Fruit fly (Drosophila melanogaster): Measurements from ENCODE around the gene CG42264.

The CG42264 gene

DNA sequence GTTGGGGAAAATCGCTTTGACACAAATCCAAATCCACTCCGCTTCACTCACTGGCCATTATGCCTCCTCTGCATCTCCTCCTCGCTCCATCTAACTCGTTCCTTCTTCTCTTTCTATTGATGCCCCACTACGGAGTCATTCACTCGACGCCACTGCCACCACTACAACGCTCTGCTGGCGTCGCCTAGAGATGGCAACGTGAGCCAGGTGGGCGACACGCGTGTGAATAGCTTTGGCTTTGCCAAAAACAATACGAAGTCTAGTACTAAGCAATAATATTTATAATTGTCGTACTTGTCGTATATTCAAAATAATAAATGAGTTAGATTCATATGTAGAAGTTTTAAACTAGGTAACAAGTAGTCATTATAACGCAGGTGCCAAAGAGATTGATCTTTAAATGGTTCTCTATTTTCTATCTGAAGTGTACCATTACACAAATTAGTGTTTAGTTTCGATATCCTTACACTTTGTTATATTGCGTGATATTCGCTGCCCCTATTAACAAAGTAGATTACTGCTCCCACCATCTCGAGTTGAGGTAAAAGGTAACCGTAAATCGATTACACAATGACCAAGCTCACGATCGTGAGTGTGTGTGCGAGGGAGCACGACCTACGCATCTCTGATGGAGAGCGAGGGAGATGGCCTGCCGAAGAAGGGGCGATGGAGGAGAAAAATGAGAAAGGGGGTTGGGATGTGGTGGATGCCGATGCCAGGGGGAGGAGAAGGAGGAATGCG, 31.3 kb downstream of the CG42264 start (continued):
- TF ChIP-seq Nf-YC (tag; optimal IDR thresholded peaks at IDR 0.05) (peak; percentile 29), CG7963 (GFP tag; IDR thresholded peaks at IDR 0.05; ENCODE audit: partially characterized antibody) (peak; percentile 27; the same call in 1 of the 3 replicates), dm (GFP tag; optimal IDR thresholded peaks at IDR 0.05) (no peak), CG1602 (GFP tag; optimal IDR thresholded peaks at IDR 0.05) (peak; percentile 17), CG33557 (GFP tag; optimal IDR thresholded peaks at IDR 0.05) (no peak), zf30C (GFP tag; optimal IDR thresholded peaks at IDR 0.05) (no peak), zfh1 (GFP tag; IDR thresholded peaks at IDR 0.05) (peak; percentile 37; the same call in 1 of the 3 replicates), kah (GFP tag; optimal IDR thresholded peaks at IDR 0.05) (peak; percentile 25), mam (GFP tag; optimal IDR thresholded peaks at IDR 0.05) (peak; percentile 50), gem (tag; optimal IDR thresholded peaks at IDR 0.05) (peak; percentile 48), sna (GFP tag; IDR thresholded peaks at IDR 0.05; ENCODE audit: partially characterized antibody) (0 out of 2 replicates have a peak, but pooled peaks have one; percentile 43), CG15479 (GFP tag; optimal IDR thresholded peaks at IDR 0.05) (no peak), CG14710 (tag; optimal IDR thresholded peaks at IDR 0.05) (peak; percentile 2), tio (GFP tag; optimal IDR thresholded peaks at IDR 0.05) (peak; percentile 12), Rx (GFP tag; IDR thresholded peaks at IDR 0.05) (peak; percentile 12; the same call in 1 of the 2 replicates), bbx (GFP tag; IDR thresholded peaks at IDR 0.05; ENCODE audit: partially characterized antibody) (peak; percentile 46), Hr51 (GFP tag; optimal IDR thresholded peaks at IDR 0.05) (peak in 1 of 2 experiments; percentile 1), CG18599 (GFP tag; optimal IDR thresholded peaks at IDR 0.05) (peak; percentile 41), Side (GFP tag; optimal IDR thresholded peaks at IDR 0.05) (no peak), Dip3 (GFP tag; optimal IDR thresholded peaks at IDR 0.05) (peak; percentile 27), row (GFP tag; IDR thresholded peaks at IDR 0.05) (peak; percentile 81), Adf1 (GFP tag; IDR thresholded peaks at IDR 0.05) (peak; percentile 73), pan (optimal IDR thresholded peaks at IDR 0.05) (no peak), pan (GFP tag; optimal IDR thresholded peaks at IDR 0.05 in 1 of 2, IDR thresholded peaks at IDR 0.05 in 1 of 2) (peak in 1 of 2 experiments; percentile 38), Doc3 (GFP tag; IDR thresholded peaks at IDR 0.05; ENCODE audit: partially characterized antibody) (peak; percentile 79), CG7556 (GFP tag; optimal IDR thresholded peaks at IDR 0.05) (peak; percentile 44), CG8924 (tag; optimal IDR thresholded peaks at IDR 0.05) (peak; percentile 38), onecut (GFP tag; IDR thresholded peaks at IDR 0.05) (peak; percentile 34; the same call in 1 of the 2 replicates), pb (GFP tag; optimal IDR thresholded peaks at IDR 0.05) (no peak), trh (GFP tag; optimal IDR thresholded peaks at IDR 0.05) (no peak), CG1792 (GFP tag; optimal IDR thresholded peaks at IDR 0.05) (no peak), BEAF-32 (GFP tag; optimal IDR thresholded peaks at IDR 0.05) (peak; percentile 79), Mrtf (GFP tag; IDR thresholded peaks at IDR 0.05) (no peak), Poxn (GFP tag; IDR thresholded peaks at IDR 0.05) (no peak), Hsf (GFP tag; optimal IDR thresholded peaks at IDR 0.05) (peak; percentile 3), CG42726 (GFP tag; IDR thresholded peaks at IDR 0.05; ENCODE audit: partially characterized antibody) (0 out of 2 replicates have a peak, but pooled peaks have one; percentile 23), pum (GFP tag; optimal IDR thresholded peaks at IDR 0.05) (peak; percentile 10), chm (GFP tag; IDR thresholded peaks at IDR 0.05) (peak; percentile 71), CG9932 (GFP tag; IDR thresholded peaks at IDR 0.05) (peak; percentile 62), CG12769 (tag; optimal IDR thresholded peaks at IDR 0.05) (peak; percentile 34), Ets65A (GFP tag) (peak; percentile 11), maf-S (GFP tag; optimal IDR thresholded peaks at IDR 0.05) (peak; percentile 53), Scr (GFP tag; IDR thresholded peaks at IDR 0.05; ENCODE audit: partially characterized antibody) (peak; percentile 69), HLH4C (GFP tag; IDR thresholded peaks at IDR 0.05; ENCODE audit: partially characterized antibody) (peak; percentile 40; the same call in 2 of the 3 replicates), run (tag; optimal IDR thresholded peaks at IDR 0.05) (no peak), Dp (GFP tag; optimal IDR thresholded peaks at IDR 0.05) (no peak), D19A (tag; optimal IDR thresholded peaks at IDR 0.05) (peak; percentile 4), CG34422 (GFP tag; IDR thresholded peaks at IDR 0.05) (0 out of 3 replicates have a peak, but pooled peaks have one; percentile 13)
